Worm (Caenorhabditis elegans) whole organism, L1 larva: ENCODE measurements around the gene C56G2.9.
A peak's percentile ranks its signal among the peaks of the same experiment; 100 is the strongest.

Experiments
- C04F5.9 ChIP-seq: sonication (generic microtip); optimal IDR thresholded peaks from 2 replicates; lab custom pipeline; 2016; ENCODE audit warnings: missing genetic modification characterization, missing compliant biosample characterization
- C34B4.2 ChIP-seq: sonication (generic microtip); optimal IDR thresholded peaks from 2 replicates; lab custom pipeline; 2017; ENCODE audit warnings: mild to moderate bottlenecking, missing genetic modification characterization, missing compliant biosample characterization
- F16B12.6 ChIP-seq: fragments of 150-350 bp; optimal IDR thresholded peaks from 2 replicates; lab custom pipeline; 2014; ENCODE audit warnings: missing biosample characterization, missing genetic modification characterization
- Y116A8C.19 ChIP-seq: sonication (generic microtip); optimal IDR thresholded peaks from 2 replicates; lab custom pipeline; 2016; ENCODE audit warnings: missing compliant biosample characterization, missing genetic modification characterization, borderline replicate concordance
- aha-1 ChIP-seq: fragments of 150-350 bp; optimal IDR thresholded peaks from 2 replicates; lab custom pipeline; 2014; ENCODE audit warnings: missing biosample characterization, missing genetic modification characterization
- blmp-1 ChIP-seq: fragments of 150-350 bp; optimal IDR thresholded peaks from 2 replicates; lab custom pipeline; 2014; ENCODE audit warnings: missing biosample characterization, missing genetic modification characterization
- ceh-90 ChIP-seq: sonication (generic microtip); optimal IDR thresholded peaks from 2 replicates; lab custom pipeline; 2016; ENCODE audit warnings: missing genetic modification characterization, missing compliant biosample characterization
- dpl-1 ChIP-seq, 3 experiments: fragments of 150-350 bp in 2 of 3; sonication (generic microtip) in 1 of 3; optimal IDR thresholded peaks; 2 replicates each; lab custom pipeline; 2014 to 2017; ENCODE audit warnings: missing biosample characterization in 3 of 3, missing genetic modification characterization in 3 of 3, missing genetic modification reagents in 3 of 3
- efl-1 ChIP-seq, 4 experiments: fragments of 150-350 bp; optimal IDR thresholded peaks in 3 of 4; peaks in 1 of 4; 1 replicate in 1 of 4; 2 replicates in 3 of 4; lab custom pipeline; 2014; ENCODE audit warnings: missing biosample characterization in 2 of 4, missing genetic modification characterization in 2 of 4, missing genetic modification reagents in 2 of 4
- egl-13 ChIP-seq: sonication (generic microtip); optimal IDR thresholded peaks from 2 replicates; lab custom pipeline; 2016; ENCODE audit warnings: missing genotype, missing genetic modification reagents, missing genetic modification characterization, missing compliant biosample characterization
- elt-2 ChIP-seq: sonication (generic microtip); optimal IDR thresholded peaks from 2 replicates; lab custom pipeline; 2016; ENCODE audit warnings: missing genetic modification characterization, mild to moderate bottlenecking, inconsistent platforms, missing compliant biosample characterization, missing genetic modification reagents
- ets-5 ChIP-seq: fragments of 200-800 bp; sonication (Bioruptor generic); IDR thresholded peaks from 2 replicates; pipeline ENCODE4 v1.3.6; 2022; ENCODE audit warnings: missing genetic modification characterization, missing compliant biosample characterization
- fkh-10 ChIP-seq: sonication (generic microtip); optimal IDR thresholded peaks from 2 replicates; lab custom pipeline; 2017; ENCODE audit warnings: missing biosample characterization, missing genetic modification reagents, missing genetic modification characterization
- grh-1 ChIP-seq: fragments of 200-800 bp; sonication (Bioruptor generic); IDR thresholded peaks from 2 replicates; pipeline ENCODE4 v1.3.6; 2022; ENCODE audit warnings: missing genetic modification reagents, missing genetic modification characterization, missing compliant biosample characterization
- hlh-17 ChIP-seq: fragments of 200-800 bp; sonication (Bioruptor generic); optimal IDR thresholded peaks from 2 replicates; lab custom pipeline; 2018; ENCODE audit warnings: missing genetic modification characterization, mild to moderate bottlenecking, missing compliant biosample characterization, moderate library complexity, borderline replicate concordance
- hlh-4 ChIP-seq: sonication (generic microtip); optimal IDR thresholded peaks from 2 replicates; lab custom pipeline; 2016; ENCODE audit warnings: mild to moderate bottlenecking, missing genetic modification characterization, missing compliant biosample characterization
- hpl-2 ChIP-seq: fragments of 150-350 bp; optimal IDR thresholded peaks from 2 replicates; lab custom pipeline; 2014; ENCODE audit warnings: missing biosample characterization, missing genetic modification reagents, missing genetic modification characterization
- jun-1 ChIP-seq: fragments of 150-350 bp; optimal IDR thresholded peaks from 2 replicates; lab custom pipeline; 2014; ENCODE audit warnings: missing biosample characterization, missing genetic modification reagents, missing genetic modification characterization
- lin-13 ChIP-seq: fragments of 150-350 bp; optimal IDR thresholded peaks from 2 replicates; lab custom pipeline; 2014; ENCODE audit warnings: missing biosample characterization, missing genetic modification reagents, missing genetic modification characterization
- lin-14 ChIP-seq: fragments of 200-800 bp; sonication (Bioruptor generic); optimal IDR thresholded peaks from 2 replicates; lab custom pipeline; 2018; ENCODE audit warnings: mild to moderate bottlenecking, missing genetic modification characterization, moderate library complexity, missing compliant biosample characterization
- lin-15B ChIP-seq: fragments of 150-350 bp; sonication (generic microtip); optimal IDR thresholded peaks from 3 replicates; lab custom pipeline; 2014; ENCODE audit warnings: missing biosample characterization, missing genetic modification characterization
- lin-39 ChIP-seq: fragments of 150-350 bp; optimal IDR thresholded peaks from 2 replicates; lab custom pipeline; 2014; ENCODE audit warnings: missing biosample characterization, missing genetic modification reagents, missing genetic modification characterization
- lir-3 ChIP-seq: sonication (generic microtip); optimal IDR thresholded peaks from 2 replicates; lab custom pipeline; 2016; ENCODE audit warnings: mild to moderate bottlenecking, missing genetic modification characterization, moderate library complexity, missing compliant biosample characterization; ENCODE audit not compliant: poor library complexity
- lsy-2 ChIP-seq, 2 experiments: fragments of 150-350 bp; optimal IDR thresholded peaks; 2 replicates each; lab custom pipeline; 2014; ENCODE audit warnings: missing biosample characterization in 2 of 2, missing genetic modification characterization in 2 of 2
- mab-9 ChIP-seq: fragments of 200-800 bp; sonication (Bioruptor generic); IDR thresholded peaks from 2 replicates; pipeline ENCODE4 v1.3.6; 2022; ENCODE audit warnings: missing genetic modification reagents, missing genetic modification characterization, missing compliant biosample characterization
- mef-2 ChIP-seq: fragments of 150-350 bp; optimal IDR thresholded peaks from 2 replicates; lab custom pipeline; 2014; ENCODE audit warnings: missing biosample characterization, missing genetic modification characterization
- mep-1 ChIP-seq: fragments of 150-350 bp; optimal IDR thresholded peaks from 2 replicates; lab custom pipeline; 2014; ENCODE audit warnings: missing biosample characterization, missing genetic modification characterization
- nhr-12 ChIP-seq: sonication (generic microtip); optimal IDR thresholded peaks from 2 replicates; lab custom pipeline; 2017; ENCODE audit warnings: missing biosample characterization, missing genetic modification characterization
- nhr-19 ChIP-seq: fragments of 200-800 bp; sonication (Bioruptor generic); conservative IDR thresholded peaks from 2 replicates; pipeline ENCODE4 v1.3.6; 2022; ENCODE audit warnings: missing genetic modification characterization, missing compliant biosample characterization
- nhr-237 ChIP-seq: fragments of 150-350 bp; optimal IDR thresholded peaks from 2 replicates; lab custom pipeline; 2014; ENCODE audit warnings: missing biosample characterization, missing genetic modification characterization
- nhr-28 ChIP-seq: fragments of 150-350 bp; optimal IDR thresholded peaks from 2 replicates; lab custom pipeline; 2014; ENCODE audit warnings: missing biosample characterization, missing genetic modification characterization
- nhr-71 ChIP-seq: sonication (generic microtip); optimal IDR thresholded peaks from 2 replicates; lab custom pipeline; 2016; ENCODE audit warnings: mild to moderate bottlenecking, missing genetic modification characterization, moderate library complexity, missing compliant biosample characterization
- nhr-76 ChIP-seq: sonication (generic microtip); optimal IDR thresholded peaks from 2 replicates; lab custom pipeline; 2017; ENCODE audit warnings: missing biosample characterization, missing genetic modification characterization
- nhr-85 ChIP-seq: sonication (generic microtip); peaks from one replicate; lab custom pipeline; 2016; ENCODE audit warnings: missing genetic modification characterization, inconsistent platforms, missing compliant biosample characterization
- pqm-1 ChIP-seq: sonication (generic microtip); optimal IDR thresholded peaks from 3 replicates; lab custom pipeline; 2017; ENCODE audit warnings: missing biosample characterization, missing genetic modification characterization
- rnt-1 ChIP-seq: sonication (generic microtip); optimal IDR thresholded peaks from 2 replicates; lab custom pipeline; 2016; ENCODE audit warnings: mild to moderate bottlenecking, missing genetic modification characterization, moderate library complexity, missing compliant biosample characterization
- snpc-4 ChIP-seq: fragments of 150-350 bp; optimal IDR thresholded peaks from 2 replicates; lab custom pipeline; 2014; ENCODE audit warnings: missing biosample characterization, missing genetic modification characterization
- snu-23 ChIP-seq: sonication (generic microtip); optimal IDR thresholded peaks from 2 replicates; lab custom pipeline; 2016; ENCODE audit warnings: missing genetic modification characterization, missing compliant biosample characterization
- sox-4 ChIP-seq: sonication (generic microtip); optimal IDR thresholded peaks from 2 replicates; lab custom pipeline; 2016; ENCODE audit warnings: missing genetic modification characterization, missing compliant biosample characterization
- tbx-2 ChIP-seq: sonication (generic microtip); optimal IDR thresholded peaks from 2 replicates; lab custom pipeline; 2016; ENCODE audit warnings: missing genetic modification characterization, missing compliant biosample characterization
- tlp-1 ChIP-seq: fragments of 150-350 bp; optimal IDR thresholded peaks from 2 replicates; lab custom pipeline; 2014; ENCODE audit warnings: missing biosample characterization, missing genetic modification characterization
- unc-30 ChIP-seq: sonication (generic microtip); optimal IDR thresholded peaks from 2 replicates; lab custom pipeline; 2017; ENCODE audit warnings: missing biosample characterization, missing genetic modification characterization
- unc-98 ChIP-seq: fragments of 200-800 bp; sonication (Bioruptor generic); IDR thresholded peaks from 2 replicates; pipeline ENCODE4 v1.3.6; 2022; ENCODE audit warnings: missing genetic modification characterization, missing compliant biosample characterization
- vab-15 ChIP-seq: sonication (generic microtip); optimal IDR thresholded peaks from 2 replicates; lab custom pipeline; 2017; ENCODE audit warnings: missing genotype, mild to moderate bottlenecking, missing genetic modification characterization, missing compliant biosample characterization
- xbp-1 ChIP-seq: sonication (generic microtip); optimal IDR thresholded peaks from 2 replicates; lab custom pipeline; 2016; ENCODE audit warnings: missing genetic modification characterization, missing compliant biosample characterization
- zip-4 ChIP-seq: fragments of 200-800 bp; sonication (Bioruptor generic); optimal IDR thresholded peaks from 2 replicates; lab custom pipeline; 2018; ENCODE audit warnings: mild to moderate bottlenecking, missing genetic modification characterization, moderate library complexity, missing compliant biosample characterization
- ztf-11 ChIP-seq, 2 experiments: sonication (generic microtip); optimal IDR thresholded peaks; 2 replicates each; lab custom pipeline; 2016 to 2017; ENCODE audit warnings: missing genetic modification characterization in 2 of 2, missing biosample characterization in 1 of 2, missing compliant biosample characterization in 1 of 2

Gene C56G2.9

DNA sequence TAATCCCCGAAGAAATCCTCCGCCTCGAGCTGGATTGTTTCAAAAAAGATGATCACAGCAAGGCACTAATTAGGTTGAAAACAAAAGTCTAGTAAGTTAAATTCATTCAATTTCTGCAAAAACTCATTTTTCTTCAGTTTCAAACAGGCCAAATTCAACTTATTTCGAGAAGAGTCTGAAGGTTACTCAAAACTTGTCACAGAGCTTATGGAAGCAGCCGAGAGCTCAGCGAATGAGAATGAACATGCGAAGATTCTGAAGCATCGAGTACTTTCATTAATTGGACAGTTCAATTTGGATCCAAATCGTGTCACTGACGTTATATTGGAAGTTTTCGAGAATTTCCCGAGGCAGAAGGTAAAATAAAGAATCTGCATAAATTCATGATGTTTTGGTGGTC, 25.4 kb upstream of the C56G2.9 start (continued):
- TF ChIP-seq lir-3 (tag; lab: Kevin White, UChicago) = no peak

ce11 chrIII:6367712-6368111, 24.6 kb upstream of the C56G2.9 start, which contains the start of the genes C56G2.15 and thoc-2:
C56G2.15 (minus strand) TSS chrIII:6367899.
thoc-2 (plus strand) TSS chrIII:6368042.
- TF ChIP-seq nhr-71 (tag; lab: Kevin White, UChicago) (peak; percentile 31), lsy-2 (tag; optimal IDR thresholded peaks at IDR 0.05; lab: Kevin White, UChicago) (peak; percentile 18 to 37), blmp-1 (peak; percentile 18), lin-39 (tag; lab: Kevin White, UChicago) (no peak), lin-14 (GFP tag; lab: Kevin White, UChicago) (peak; percentile 41), nhr-237 (tag; lab: Kevin White, UChicago) (no peak), efl-1 (optimal IDR thresholded peaks at IDR 0.05; lab: Kevin White, UChicago) (peak in 1 of 2 experiments; percentile 0), efl-1 (GFP tag; optimal IDR thresholded peaks at IDR 0.05 in 1 of 2; lab: Kevin White, UChicago) (peak; percentile 3 to 80), tlp-1 (tag; lab: Kevin White, UChicago) (no peak), sox-4 (tag; lab: Kevin White, UChicago) (no peak), nhr-85 (tag; lab: Kevin White, UChicago) (peak; percentile 64), rnt-1 (tag; lab: Kevin White, UChicago) (peak; percentile 32), snu-23 (GFP tag; lab: Kevin White, UChicago) (peak; percentile 14)

ce11 chrIII:6364395-6364794, 21.3 kb upstream of the C56G2.9 start:
- TF ChIP-seq lin-13 (GFP tag; lab: Kevin White, UChicago) = no peak
- no peak for TF ChIP-seq nhr-28
- TF ChIP-seq hpl-2 (GFP tag; lab: Kevin White, UChicago) = no peak
- peak; percentile 46 to 59 for TF ChIP-seq lsy-2 (tag; optimal IDR thresholded peaks at IDR 0.05; lab: Kevin White, UChicago)
- no peak for TF ChIP-seq sox-4 (tag; lab: Kevin White, UChicago)
- TF ChIP-seq nhr-76 (tag; lab: Kevin White, UChicago) = no peak
- no peak for TF ChIP-seq Y116A8C.19 (tag; lab: Kevin White, UChicago)
- no peak for TF ChIP-seq unc-98 (GFP tag; lab: Robert Waterston, UW)
- TF ChIP-seq fkh-10 (GFP tag; lab: Kevin White, UChicago) = no peak
- TF ChIP-seq C34B4.2 (tag; lab: Kevin White, UChicago) = no peak
- TF ChIP-seq pqm-1 (tag; lab: Kevin White, UChicago) = no peak
- peak; percentile 58 for TF ChIP-seq lin-39 (tag; lab: Kevin White, UChicago)
- no peak for TF ChIP-seq F16B12.6 (tag; lab: Kevin White, UChicago)
- no peak for TF ChIP-seq unc-30 (tag; lab: Kevin White, UChicago)
- peak; percentile 21 for TF ChIP-seq mef-2
- no peak for TF ChIP-seq nhr-12 (tag; lab: Kevin White, UChicago)
- TF ChIP-seq nhr-237 (tag; lab: Kevin White, UChicago) = no peak
- TF ChIP-seq zip-4 = no peak
- peak; percentile 35 for TF ChIP-seq nhr-19 (GFP tag; lab: Robert Waterston, UW)
- TF ChIP-seq hlh-17 (GFP tag; lab: Kevin White, UChicago) = no peak
- no peak for TF ChIP-seq ztf-11 (tag; optimal IDR thresholded peaks at IDR 0.05; lab: Kevin White, UChicago)
- TF ChIP-seq nhr-71 (tag; lab: Kevin White, UChicago) = peak; percentile 75
- TF ChIP-seq nhr-85 (tag; lab: Kevin White, UChicago) = peak; percentile 96
- TF ChIP-seq mep-1 = peak; percentile 65
- no peak for TF ChIP-seq jun-1 (tag; lab: Kevin White, UChicago)
- no peak for TF ChIP-seq ceh-90
- TF ChIP-seq C04F5.9 (tag; lab: Kevin White, UChicago) = no peak
- TF ChIP-seq elt-2 (tag; lab: Kevin White, UChicago) = no peak
- TF ChIP-seq vab-15 (tag; lab: Kevin White, UChicago) = no peak
- TF ChIP-seq blmp-1 = peak; percentile 94
- TF ChIP-seq mab-9 = no peak
- no peak for TF ChIP-seq tbx-2
- TF ChIP-seq snpc-4 (tag; lab: Kevin White, UChicago) = no peak
- no peak for TF ChIP-seq tlp-1 (tag; lab: Kevin White, UChicago)
- no peak for TF ChIP-seq egl-13
- TF ChIP-seq dpl-1 (GFP tag; optimal IDR thresholded peaks at IDR 0.05; lab: Kevin White, UChicago) = no peak
- TF ChIP-seq rnt-1 (tag; lab: Kevin White, UChicago) = peak; percentile 75
- no peak for TF ChIP-seq aha-1 (tag; lab: Kevin White, UChicago)
- TF ChIP-seq ets-5 (GFP tag; lab: Robert Waterston, UW) = no peak
- no peak for TF ChIP-seq grh-1 (GFP tag; lab: Robert Waterston, UW)
- TF ChIP-seq hlh-4 = no peak
- no peak for TF ChIP-seq lin-15B (tag; lab: Kevin White, UChicago)
- no peak for TF ChIP-seq xbp-1 (tag; lab: Kevin White, UChicago)
